Worm (Caenorhabditis elegans) whole organism, late embryonic: Measurements from ENCODE around the gene F52D10.4.

Source experiments
- K02D7.2 ChIP-seq: sonication (generic microtip); optimal IDR thresholded peaks from 2 replicates; lab custom pipeline; 2017; ENCODE audit warnings: mild to moderate bottlenecking, missing genetic modification characterization, missing compliant biosample characterization
- ahr-1 ChIP-seq: sonication (generic microtip); optimal IDR thresholded peaks from 2 replicates; lab custom pipeline; 2016; ENCODE audit warnings: missing genetic modification characterization, missing compliant biosample characterization
- ceh-19 ChIP-seq: fragments of 200-800 bp; sonication (Bioruptor generic); optimal IDR thresholded peaks from 2 replicates; lab custom pipeline; 2018; ENCODE audit warnings: mild to moderate bottlenecking, missing genetic modification characterization, missing compliant biosample characterization
- ceh-2 ChIP-seq: sonication (generic microtip); optimal IDR thresholded peaks from 2 replicates; lab custom pipeline; 2016; ENCODE audit warnings: missing genotype, missing genetic modification characterization, missing compliant biosample characterization
- ceh-24 ChIP-seq: sonication (generic microtip); optimal IDR thresholded peaks from 2 replicates; lab custom pipeline; 2016; ENCODE audit warnings: mild to moderate bottlenecking, missing genetic modification characterization, missing compliant biosample characterization
- ceh-31 ChIP-seq: sonication (generic microtip); optimal IDR thresholded peaks from 2 replicates; lab custom pipeline; 2016; ENCODE audit warnings: missing genetic modification characterization, missing compliant biosample characterization
- ceh-34 ChIP-seq: sonication (generic microtip); optimal IDR thresholded peaks from 2 replicates; lab custom pipeline; 2016; ENCODE audit warnings: mild to moderate bottlenecking, missing genetic modification characterization, missing compliant biosample characterization
- ceh-6 ChIP-seq: fragments of 200-800 bp; sonication (Bioruptor generic); optimal IDR thresholded peaks from 2 replicates; lab custom pipeline; 2018; ENCODE audit warnings: mild to moderate bottlenecking, missing genetic modification characterization, missing compliant biosample characterization
- ceh-9 ChIP-seq: sonication (generic microtip); optimal IDR thresholded peaks from 2 replicates; lab custom pipeline; 2016; ENCODE audit warnings: mild to moderate bottlenecking, missing genetic modification characterization, inconsistent platforms, missing compliant biosample characterization
- dve-1 ChIP-seq: sonication (generic microtip); optimal IDR thresholded peaks from 2 replicates; lab custom pipeline; 2017; ENCODE audit warnings: antibody characterized with exemption, mild to moderate bottlenecking, missing genetic modification characterization, missing compliant biosample characterization
- elt-2 ChIP-seq: sonication (generic microtip); optimal IDR thresholded peaks from 2 replicates; lab custom pipeline; 2016; ENCODE audit warnings: missing genetic modification reagents, missing genetic modification characterization, missing compliant biosample characterization
- fax-1 ChIP-seq: sonication (generic microtip); optimal IDR thresholded peaks from 2 replicates; lab custom pipeline; 2016; ENCODE audit warnings: missing genotype, missing genetic modification characterization, missing compliant biosample characterization
- hlh-13 ChIP-seq: fragments of 200-800 bp; sonication (Bioruptor generic); optimal IDR thresholded peaks from 2 replicates; lab custom pipeline; 2018; ENCODE audit warnings: mild to moderate bottlenecking, missing genetic modification characterization, missing compliant biosample characterization
- hlh-15 ChIP-seq: sonication (generic microtip); optimal IDR thresholded peaks from 2 replicates; lab custom pipeline; 2016; ENCODE audit warnings: missing genetic modification characterization, missing compliant biosample characterization
- hlh-8 ChIP-seq: sonication (generic microtip); optimal IDR thresholded peaks from 2 replicates; lab custom pipeline; 2016; ENCODE audit warnings: missing genotype, missing genetic modification characterization, missing compliant biosample characterization
- lim-6 ChIP-seq: sonication (generic microtip); optimal IDR thresholded peaks from 2 replicates; lab custom pipeline; 2016; ENCODE audit warnings: missing genetic modification characterization, missing compliant biosample characterization
- madf-2 ChIP-seq: sonication (generic microtip); optimal IDR thresholded peaks from 2 replicates; lab custom pipeline; 2017; ENCODE audit warnings: missing genetic modification characterization, missing compliant biosample characterization
- nhr-11 ChIP-seq: fragments of 150-350 bp; optimal IDR thresholded peaks from 2 replicates; lab custom pipeline; 2014; ENCODE audit warnings: missing biosample characterization, missing genetic modification characterization
- nhr-232 ChIP-seq: sonication (generic microtip); optimal IDR thresholded peaks from 2 replicates; lab custom pipeline; 2016; ENCODE audit warnings: missing genetic modification characterization, missing compliant biosample characterization
- pag-3 ChIP-seq: sonication (generic microtip); optimal IDR thresholded peaks from 2 replicates; lab custom pipeline; 2016; ENCODE audit warnings: missing compliant biosample characterization, missing genetic modification characterization, borderline replicate concordance
- pat-9 ChIP-seq: fragments of 200-800 bp; sonication (Bioruptor generic); optimal IDR thresholded peaks from 2 replicates; lab custom pipeline; 2018; ENCODE audit warnings: mild to moderate bottlenecking, missing genetic modification characterization, moderate library complexity, missing compliant biosample characterization
- pax-1 ChIP-seq: fragments of 150-350 bp; optimal IDR thresholded peaks from 2 replicates; lab custom pipeline; 2014; ENCODE audit warnings: missing biosample characterization, missing genetic modification characterization
- pros-1 ChIP-seq: fragments of 150-350 bp; optimal IDR thresholded peaks from 2 replicates; lab custom pipeline; 2014; ENCODE audit warnings: missing biosample characterization, missing genetic modification reagents, missing genetic modification characterization
- sox-2 ChIP-seq: fragments of 200-800 bp; sonication (Bioruptor generic); IDR thresholded peaks from 2 replicates; pipeline ENCODE4 v1.3.6; 2022; ENCODE audit warnings: missing genetic modification reagents, missing genetic modification characterization, missing compliant biosample characterization
- syd-9 ChIP-seq: sonication (generic microtip); optimal IDR thresholded peaks from 2 replicates; lab custom pipeline; 2016; ENCODE audit warnings: mild to moderate bottlenecking, missing genetic modification characterization, moderate library complexity, missing compliant biosample characterization
- unc-42 ChIP-seq: sonication (generic microtip); optimal IDR thresholded peaks from 2 replicates; lab custom pipeline; 2016; ENCODE audit warnings: missing genotype, missing genetic modification characterization, missing compliant biosample characterization
- unc-55 ChIP-seq: sonication (generic microtip); optimal IDR thresholded peaks from 2 replicates; lab custom pipeline; 2017; ENCODE audit warnings: missing biosample characterization, missing genetic modification reagents, missing genetic modification characterization
- unc-86 ChIP-seq: sonication (generic microtip); optimal IDR thresholded peaks from 2 replicates; lab custom pipeline; 2016; ENCODE audit warnings: missing genetic modification characterization, missing compliant biosample characterization
- zip-5 ChIP-seq: sonication (generic microtip); optimal IDR thresholded peaks from 2 replicates; lab custom pipeline; 2016; ENCODE audit warnings: missing genetic modification characterization, missing compliant biosample characterization
- ztf-16 ChIP-seq: sonication (generic microtip); optimal IDR thresholded peaks from 2 replicates; lab custom pipeline; 2017; ENCODE audit warnings: missing genetic modification characterization, missing compliant biosample characterization

F52D10.4 gene

DNA sequence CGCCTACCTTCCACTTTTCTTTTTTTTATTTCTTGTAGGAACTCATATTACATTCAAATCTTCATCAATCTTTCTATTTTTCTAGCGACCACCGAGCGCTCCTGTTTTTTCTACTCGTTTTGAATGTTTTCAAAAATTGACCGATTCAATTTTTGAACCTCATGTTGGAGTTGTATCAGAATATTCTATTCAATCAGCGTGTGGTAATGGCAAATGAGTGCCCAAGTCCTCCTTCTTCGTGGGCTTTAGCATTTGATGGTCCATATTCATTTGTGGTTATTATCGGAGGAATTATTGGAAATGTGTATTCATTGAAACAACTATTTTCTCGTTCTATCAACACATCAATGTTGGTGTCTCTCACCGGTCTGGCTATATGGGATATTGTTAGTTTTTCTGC, at the start of gene F52D10.4:
Gene F52D10.4 (plus strand): TSS at position 84 of the 400 bp plus-strand sequence.
- TF ChIP-seq pat-9 (tag; lab: Kevin White, UChicago) (no peak), madf-2 (tag; lab: Kevin White, UChicago) (no peak), ceh-34 (tag; lab: Kevin White, UChicago) (no peak), ceh-2 (no peak), pros-1 (no peak), hlh-8 (tag; lab: Kevin White, UChicago) (no peak), pag-3 (no peak), elt-2 (tag; lab: Kevin White, UChicago) (no peak), ceh-24 (no peak)
- TF ChIP-seq, all 69 proteins: peak for 0

DNA sequence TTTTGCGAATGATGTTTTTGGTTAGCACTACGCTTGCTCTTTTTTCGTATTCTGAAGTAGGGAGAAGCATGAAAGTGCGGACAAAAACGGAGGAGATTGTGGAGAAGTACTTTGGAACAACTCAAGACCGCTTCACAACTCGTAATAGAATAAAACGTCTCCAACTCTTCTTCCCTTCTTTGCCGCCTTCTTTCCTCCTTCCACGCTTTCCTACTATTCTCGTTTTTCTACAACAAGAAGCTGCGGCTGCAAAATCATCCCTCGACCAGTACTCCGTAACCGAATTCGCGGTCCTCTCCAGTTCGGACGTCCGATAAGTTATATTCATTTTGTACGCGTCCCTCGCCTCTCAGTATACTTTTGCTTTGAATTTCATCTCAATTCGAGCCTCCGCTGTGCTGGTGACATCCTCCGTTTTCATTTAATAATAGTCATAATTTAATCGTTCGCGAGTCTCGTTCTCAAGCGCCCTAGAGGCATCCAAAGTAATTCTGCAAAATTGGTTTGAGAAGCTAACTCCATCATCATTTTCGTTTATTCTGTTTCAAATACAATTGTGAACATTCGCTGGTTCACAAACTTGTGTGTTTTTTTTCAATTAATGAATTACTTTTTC, 47.4 kb upstream of the F52D10.4 start:
- TF ChIP-seq sox-2 (GFP tag; lab: Robert Waterston, UW) = no peak
- TF ChIP-seq unc-42 (tag; lab: Kevin White, UChicago) = peak; percentile 99
- peak; percentile 1 for TF ChIP-seq ceh-31 (tag; lab: Kevin White, UChicago)

DNA sequence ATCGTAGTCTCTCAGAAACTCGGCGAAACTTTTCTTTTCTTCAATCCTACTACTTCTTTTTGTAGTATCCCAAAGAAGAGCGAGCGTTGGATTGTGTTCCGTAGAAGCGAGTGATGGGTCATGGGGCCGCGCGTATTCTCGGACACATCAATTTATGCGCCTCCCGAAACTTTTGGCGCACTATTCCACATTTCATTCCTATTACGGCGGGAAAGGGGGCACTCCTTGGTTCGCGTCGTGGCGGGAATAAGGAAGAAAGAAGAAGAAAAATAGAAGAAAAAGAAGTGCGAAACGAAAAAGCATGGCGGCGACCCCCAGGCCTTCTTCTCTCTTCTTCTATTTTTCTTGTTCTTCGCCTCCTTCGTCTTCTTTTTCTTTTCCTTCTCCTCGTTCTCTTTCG, 45.6 kb upstream of the F52D10.4 start:
- peak; percentile 9 for TF ChIP-seq ceh-19 (GFP tag; lab: Kevin White, UChicago)
- no peak for TF ChIP-seq dve-1 (tag; lab: Kevin White, UChicago)
- peak; percentile 21 for TF ChIP-seq unc-42 (tag; lab: Kevin White, UChicago)
- no peak for TF ChIP-seq sox-2 (GFP tag; lab: Robert Waterston, UW)

DNA sequence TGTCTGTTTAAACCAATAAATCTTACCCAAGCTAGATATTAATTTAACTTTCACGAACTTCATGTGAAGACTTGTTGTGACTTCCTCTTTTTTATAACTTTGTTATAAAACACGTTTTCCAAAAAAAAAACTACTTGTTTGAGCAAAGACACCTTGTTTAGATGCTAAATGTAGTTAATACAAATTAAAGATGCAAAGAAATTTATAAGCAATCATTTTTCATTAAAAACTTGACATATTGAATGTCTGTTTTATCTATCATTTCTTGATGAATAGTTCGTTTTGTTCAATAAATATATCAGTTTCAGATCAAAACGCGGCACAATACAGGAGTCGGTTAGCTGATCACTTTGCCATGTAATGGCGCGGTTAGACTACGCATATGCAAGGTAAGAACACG, 45.1 kb upstream of the F52D10.4 start, which contains the start of gene frm-3:
Gene frm-3 (plus strand): TSS at position 301 of the 400 bp plus-strand sequence.
- TF ChIP-seq K02D7.2 (tag; lab: Kevin White, UChicago) = no peak
- no peak for TF ChIP-seq ceh-9
- no peak for TF ChIP-seq syd-9 (tag; lab: Kevin White, UChicago)
- TF ChIP-seq pax-1 = no peak
- TF ChIP-seq nhr-11 = no peak
- TF ChIP-seq unc-42 (tag; lab: Kevin White, UChicago) = no peak
- TF ChIP-seq ahr-1 = no peak
- TF ChIP-seq unc-55 (GFP tag; lab: Kevin White, UChicago) = no peak
- TF ChIP-seq lim-6 (tag; lab: Kevin White, UChicago) = no peak
- no peak for TF ChIP-seq ztf-16 (tag; lab: Kevin White, UChicago)
- TF ChIP-seq sox-2 (GFP tag; lab: Robert Waterston, UW) = no peak
- TF ChIP-seq hlh-13 (GFP tag; lab: Kevin White, UChicago) = no peak
- no peak for TF ChIP-seq ceh-6 (GFP tag; lab: Kevin White, UChicago)
- TF ChIP-seq hlh-15 (tag; lab: Kevin White, UChicago) = no peak

DNA sequence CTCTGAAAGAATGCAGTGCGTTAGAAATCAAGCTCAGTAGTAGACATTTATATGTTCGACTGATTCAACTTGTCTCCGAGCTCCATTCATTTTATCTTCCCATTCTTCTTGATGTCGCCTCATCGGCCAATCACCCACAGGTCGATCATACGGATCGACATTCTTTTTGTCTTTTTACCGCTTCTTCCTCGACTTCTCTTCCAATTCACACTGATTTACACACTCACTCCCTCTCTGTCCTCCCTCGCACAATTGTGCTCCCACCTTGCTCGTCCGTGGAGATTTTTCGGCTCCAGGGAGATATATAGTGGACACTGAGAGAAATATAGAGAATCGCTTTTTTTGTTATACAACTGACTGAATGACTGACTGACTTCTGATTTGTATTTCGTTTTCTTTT, 43.1 kb upstream of the F52D10.4 start:
- TF ChIP-seq unc-86 (tag; lab: Kevin White, UChicago) (no peak), syd-9 (tag; lab: Kevin White, UChicago) (no peak), fax-1 (tag; lab: Kevin White, UChicago) (no peak), ceh-19 (GFP tag; lab: Kevin White, UChicago) (no peak), madf-2 (tag; lab: Kevin White, UChicago) (no peak), pag-3 (no peak), ceh-34 (tag; lab: Kevin White, UChicago) (no peak), pax-1 (no peak)

DNA sequence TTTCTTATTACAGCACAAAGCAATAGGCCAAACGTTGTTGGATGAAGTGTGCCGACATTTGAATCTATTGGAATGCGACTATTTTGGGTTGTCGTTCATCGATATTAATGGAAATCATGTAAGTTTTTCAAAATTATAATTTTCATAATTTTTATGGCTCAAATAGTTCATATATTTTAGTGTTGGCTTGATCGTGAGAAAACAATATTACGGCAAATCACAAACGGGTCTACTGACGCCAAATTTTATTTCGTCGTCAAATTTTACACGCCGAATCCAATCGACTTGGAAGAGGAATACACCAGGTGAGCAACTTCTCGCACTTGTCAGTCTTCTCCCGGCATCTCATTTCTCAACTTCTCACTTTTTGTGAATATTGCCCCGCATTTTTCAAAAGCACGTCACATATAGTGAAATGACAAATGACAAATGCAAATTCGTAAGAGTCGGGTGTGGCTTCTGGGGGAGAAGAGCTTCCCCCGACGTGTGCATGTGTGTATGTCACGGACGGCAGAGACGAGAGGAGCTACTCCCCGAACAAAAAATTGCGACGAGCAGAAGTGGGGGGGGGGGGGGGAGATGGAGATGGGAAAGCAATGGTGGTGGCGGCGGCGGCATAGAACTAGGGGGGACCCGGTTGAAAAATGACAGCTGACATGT, 40.7 kb upstream of the F52D10.4 start:
- no peak for TF ChIP-seq elt-2 (tag; lab: Kevin White, UChicago)
- no peak for TF ChIP-seq nhr-232 (tag; lab: Kevin White, UChicago)
- peak; percentile 9 for TF ChIP-seq pat-9 (tag; lab: Kevin White, UChicago)
- TF ChIP-seq zip-5 = no peak
- TF ChIP-seq unc-55 (GFP tag; lab: Kevin White, UChicago) = peak; percentile 78
